Fruit fly (Drosophila melanogaster): ENCODE measurements around the gene CG13398.

CG13398 gene

DNA sequence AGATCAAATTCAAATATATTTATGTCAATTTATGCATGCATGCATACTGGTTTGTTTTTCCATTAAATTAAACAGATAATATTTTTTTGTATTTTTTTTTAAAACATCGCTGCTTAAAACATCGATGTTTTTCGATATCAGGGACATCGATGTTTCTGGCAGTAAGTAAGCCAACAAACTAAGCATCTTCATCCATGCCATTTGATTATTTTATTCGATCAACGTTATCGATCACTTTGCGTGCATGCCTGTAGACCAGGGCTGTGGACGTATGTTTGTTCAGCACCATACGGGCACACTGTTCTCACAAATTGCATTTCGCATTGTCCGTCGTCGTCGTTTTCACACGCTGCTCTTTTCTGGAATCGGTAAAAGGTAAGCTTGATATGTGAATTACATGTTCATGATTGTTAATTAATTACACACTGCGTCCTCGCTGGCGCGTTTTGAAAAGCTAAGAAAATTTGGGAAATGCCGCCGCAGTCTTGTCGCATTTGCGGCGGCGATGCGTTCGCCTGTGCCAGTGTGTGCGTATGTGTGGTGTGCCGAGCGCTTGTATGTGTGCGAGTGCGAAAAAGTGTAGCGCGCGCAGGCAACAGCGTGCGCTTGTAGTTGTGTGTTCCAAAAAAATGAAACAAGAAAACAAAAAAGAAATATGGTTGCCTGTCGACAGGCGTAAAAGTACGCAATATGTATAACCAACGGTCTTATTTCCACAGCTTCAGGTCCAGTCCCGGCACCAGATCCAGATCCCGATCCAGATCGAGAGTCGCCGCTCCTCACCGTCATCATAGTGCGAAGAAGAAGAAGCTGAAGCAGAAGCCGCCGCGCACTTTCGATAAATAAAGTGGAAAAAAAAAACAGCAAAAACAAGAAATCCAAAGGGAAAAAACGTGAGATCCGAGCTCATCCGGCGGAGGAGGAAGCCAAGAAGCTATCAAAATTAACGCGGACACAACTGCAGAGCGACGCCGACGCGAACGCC is 11.5 kb downstream of the CG13398 start, which contains the start of gene emb (continued):
- TF ChIP-seq CG34224 (GFP tag; IDR thresholded peaks at IDR 0.05; ENCODE audit: partially characterized antibody) (peak; percentile 95), Tbp (GFP tag; optimal IDR thresholded peaks at IDR 0.05) (no peak), CG12236 (GFP tag; optimal IDR thresholded peaks at IDR 0.05) (peak; percentile 38), wor (GFP tag; IDR thresholded peaks at IDR 0.05) (no peak), otp (GFP tag; IDR thresholded peaks at IDR 0.05) (0 out of 3 replicates have a peak, but pooled peaks have one; percentile 9), Asciz (GFP tag; optimal IDR thresholded peaks at IDR 0.05) (no peak), CG6654 (GFP tag; optimal IDR thresholded peaks at IDR 0.05) (no peak), sug (tag; optimal IDR thresholded peaks at IDR 0.05) (no peak), CG1024 (GFP tag; IDR thresholded peaks at IDR 0.05) (no peak), Neu2 (GFP tag; optimal IDR thresholded peaks at IDR 0.05; ENCODE audit: borderline replicate concordance) (no peak), Abd-B (GFP tag; optimal IDR thresholded peaks at IDR 0.05) (no peak), Aef1 (GFP tag; IDR thresholded peaks at IDR 0.05) (no peak), bigmax (GFP tag; optimal IDR thresholded peaks at IDR 0.05) (no peak), Sin3A (optimal IDR thresholded peaks at IDR 0.05) (peak; percentile 82), Elba2 (GFP tag; optimal IDR thresholded peaks at IDR 0.05) (peak; percentile 14), grn (GFP tag; optimal IDR thresholded peaks at IDR 0.05) (no peak), vvl (GFP tag; IDR thresholded peaks at IDR 0.05) (peak; percentile 55), Hr3 (GFP tag; optimal IDR thresholded peaks at IDR 0.05) (peak; percentile 43), CG4730 (GFP tag; IDR thresholded peaks at IDR 0.05) (no peak), ci (GFP tag; IDR thresholded peaks at IDR 0.05) (0 out of 3 replicates have a peak, but pooled peaks have one; percentile 15), mam (GFP tag; optimal IDR thresholded peaks at IDR 0.05) (peak; percentile 62), Gsc (GFP tag; IDR thresholded peaks at IDR 0.05) (no peak), Dll (GFP tag; IDR thresholded peaks at IDR 0.05; ENCODE audit: partially characterized antibody) (peak; percentile 94), CG8290 (GFP tag; optimal IDR thresholded peaks at IDR 0.05) (peak; percentile 95), CG8290 (tag; optimal IDR thresholded peaks at IDR 0.05) (peak in 1 of 2 experiments; percentile 93), CG15479 (GFP tag; optimal IDR thresholded peaks at IDR 0.05) (no peak), row (GFP tag; IDR thresholded peaks at IDR 0.05) (peak; percentile 76), Rx (GFP tag; IDR thresholded peaks at IDR 0.05) (0 out of 2 replicates have a peak, but pooled peaks have one; percentile 25), dimm (GFP tag; IDR thresholded peaks at IDR 0.05) (no peak), Lhr (GFP tag; optimal IDR thresholded peaks at IDR 0.05) (peak; percentile 93), CG15269 (tag; optimal IDR thresholded peaks at IDR 0.05) (no peak), bsh (GFP tag; optimal IDR thresholded peaks at IDR 0.05) (peak; percentile 7 to 76), lov (optimal IDR thresholded peaks at IDR 0.05) (no peak), lov (GFP tag; IDR thresholded peaks at IDR 0.05) (no peak), inv (GFP tag; IDR thresholded peaks at IDR 0.05; ENCODE audit: partially characterized antibody) (peak; percentile 90), Myb (GFP tag; optimal IDR thresholded peaks at IDR 0.05) (peak; percentile 59), CG31224 (GFP tag; IDR thresholded peaks at IDR 0.05) (no peak), Atf3 (GFP tag; optimal IDR thresholded peaks at IDR 0.05) (no peak), lab (GFP tag; optimal IDR thresholded peaks at IDR 0.05) (no peak), CG17829 (tag; optimal IDR thresholded peaks at IDR 0.05) (peak; percentile 71), CG6813 (GFP tag; optimal IDR thresholded peaks at IDR 0.05) (no peak), CG11695 (GFP tag; IDR thresholded peaks at IDR 0.05) (no peak), Ptx1 (GFP tag; IDR thresholded peaks at IDR 0.05) (0 out of 2 replicates have a peak, but pooled peaks have one; percentile 2), her (GFP tag; optimal IDR thresholded peaks at IDR 0.05) (peak; percentile 38), fru (optimal IDR thresholded peaks at IDR 0.05) (no peak), CG34422 (GFP tag; IDR thresholded peaks at IDR 0.05) (peak; percentile 79; the same call in 1 of the 3 replicates), CG9876 (GFP tag; optimal IDR thresholded peaks at IDR 0.05) (peak; percentile 25), dpn (GFP tag; optimal IDR thresholded peaks at IDR 0.05) (peak; percentile 36 to 50), CG7357 (GFP tag; IDR thresholded peaks at IDR 0.05) (no peak), ham (GFP tag; IDR thresholded peaks at IDR 0.05) (no peak)

Data from whole organism, embryonic.